Worm (Caenorhabditis elegans) whole organism, mixed stage, embryonic: Measurements from ENCODE around the gene str-14.

Experiments used
- mab-5 ChIP-seq: fragments of 150-350 bp; optimal IDR thresholded peaks from 2 replicates; lab custom pipeline; 2014; ENCODE audit warnings: missing biosample characterization, missing genetic modification characterization
- unc-39 ChIP-seq: fragments of 150-350 bp; optimal IDR thresholded peaks from 2 replicates; lab custom pipeline; 2014; ENCODE audit warnings: missing biosample characterization, missing genetic modification characterization

- TF ChIP-seq unc-39 (no peak), mab-5 (tag; lab: Kevin White, UChicago) (no peak)
Measured at ce11 chrV:16494359-16494758, 39.4 kb upstream of the str-14 start, which contains the start of gene comt-2.
